Fruit fly (Drosophila melanogaster) whole organism, wandering third instar larva: Measurements from ENCODE around the gene CG8369.

ENCODE experiments used
- Abd-B ChIP-seq: fragments of >200 bp; optimal IDR thresholded peaks from 2 replicates; lab custom pipeline; 2017; ENCODE audit warnings: missing biosample characterization, missing genetic modification characterization
- GATAd ChIP-seq: sonication (Bioruptor generic); optimal IDR thresholded peaks from 2 replicates; lab custom pipeline; 2016; ENCODE audit warnings: missing biosample characterization, missing genetic modification characterization
- Hr78 ChIP-seq: fragments of >200 bp; optimal IDR thresholded peaks from 2 replicates; lab custom pipeline; 2017; ENCODE audit warnings: missing biosample characterization, missing genetic modification characterization
- Myc ChIP-seq: fragments of >200 bp; optimal IDR thresholded peaks from 2 replicates; lab custom pipeline; 2017
- Rel ChIP-seq, 2 experiments: fragments of 200-800 bp; sonication (Bioruptor generic) in 1 of 2; optimal IDR thresholded peaks; 2 replicates in 1 of 2; 3 replicates in 1 of 2; lab custom pipeline; 2016 to 2019; ENCODE audit warnings: mild to moderate bottlenecking in 2 of 2, missing biosample characterization in 2 of 2, missing genetic modification characterization in 2 of 2, moderate library complexity in 1 of 2
- br ChIP-seq: fragments of 200-800 bp; sonication (Bioruptor generic); optimal IDR thresholded peaks from 2 replicates; lab custom pipeline; 2016; ENCODE audit warnings: missing biosample characterization, missing genetic modification characterization
- dmrt93B ChIP-seq: fragments of 200-800 bp; sonication (Bioruptor generic); optimal IDR thresholded peaks from 2 replicates; lab custom pipeline; 2018; ENCODE audit warnings: missing biosample characterization, mild to moderate bottlenecking, missing genetic modification characterization
- rgr ChIP-seq: fragments of 200-800 bp; sonication (Bioruptor generic); optimal IDR thresholded peaks from 3 replicates; lab custom pipeline; 2016; ENCODE audit warnings: missing biosample characterization, mild to moderate bottlenecking, missing genetic modification characterization
- sv ChIP-seq: fragments of 200-800 bp; sonication (Bioruptor generic); optimal IDR thresholded peaks from 3 replicates; lab custom pipeline; 2016; ENCODE audit warnings: missing biosample characterization, missing genetic modification characterization

- no peak for TF ChIP-seq Abd-B (GFP tag; lab: Kevin White, UChicago)
- TF ChIP-seq Hr78 (GFP tag; lab: Kevin White, UChicago), result no peak
- TF ChIP-seq GATAd, result no peak
- no peak for TF ChIP-seq Rel (GFP tag; optimal IDR thresholded peaks at IDR 0.05; lab: Kevin White, UChicago)
- peak; percentile 94 for TF ChIP-seq Rel (tag; optimal IDR thresholded peaks at IDR 0.05; lab: Kevin White, UChicago)
- peak; percentile 37 for TF ChIP-seq br (GFP tag; lab: Kevin White, UChicago)
- TF ChIP-seq sv, result no peak
- TF ChIP-seq dmrt93B, result no peak
- peak; percentile 40 for TF ChIP-seq rgr (GFP tag; lab: Kevin White, UChicago)
- no peak for TF ChIP-seq Myc (lab: Kevin White, UChicago)
These were observed 38.6 kb downstream of the CG8369 start for dm6 chr3R:8860126-8861059.
